Worm (Caenorhabditis elegans): ENCODE data around the gene dnc-1.

The dnc-1 gene

ce11 chrIV:10933062-10933552 is at the start of gene dnc-1, which contains the start of gene lsm-7:
dnc-1 (minus strand) TSS chrIV:10933203.
lsm-7 (plus strand) TSS chrIV:10933502.
- TF ChIP-seq unc-86 (tag; optimal IDR thresholded peaks at IDR 0.05) (peak; percentile 52), ceh-90 (tag; optimal IDR thresholded peaks at IDR 0.05) (no peak), C04F5.9 (tag; optimal IDR thresholded peaks at IDR 0.05) (no peak), egl-27 (tag; optimal IDR thresholded peaks at IDR 0.05) (peak in 1 of 2 experiments; percentile 3), skn-1 (tag; optimal IDR thresholded peaks at IDR 0.05) (peak; percentile 73), jun-1 (tag; optimal IDR thresholded peaks at IDR 0.05) (peak; percentile 67), blmp-1 (tag; optimal IDR thresholded peaks at IDR 0.05) (no peak), isw-1 (GFP tag; IDR thresholded peaks at IDR 0.05) (peak; percentile 62), nhr-19 (GFP tag; conservative IDR thresholded peaks at IDR 0.05) (peak; percentile 50), sup-37 (GFP tag; optimal IDR thresholded peaks at IDR 0.05) (no peak), elt-3 (tag; optimal IDR thresholded peaks at IDR 0.05) (peak in 2 of 6 experiments; percentile 45 to 46), fkh-8 (tag; optimal IDR thresholded peaks at IDR 0.05) (peak; percentile 69), nhr-20 (tag; optimal IDR thresholded peaks at IDR 0.05) (peak; percentile 70), swsn-7 (tag; optimal IDR thresholded peaks at IDR 0.05) (peak; percentile 72), nhr-47 (tag; optimal IDR thresholded peaks at IDR 0.05) (peak; percentile 72), F16B12.6 (tag; optimal IDR thresholded peaks at IDR 0.05) (peak; percentile 39), tbx-2 (tag; optimal IDR thresholded peaks at IDR 0.05) (peak; percentile 62), vab-15 (tag; optimal IDR thresholded peaks at IDR 0.05) (no peak), aly-2 (tag; optimal IDR thresholded peaks at IDR 0.05) (no peak), nhr-237 (tag; optimal IDR thresholded peaks at IDR 0.05) (no peak), snu-23 (GFP tag; optimal IDR thresholded peaks at IDR 0.05) (peak; percentile 76), fkh-10 (GFP tag; optimal IDR thresholded peaks at IDR 0.05) (peak; percentile 46), nhr-71 (tag; optimal IDR thresholded peaks at IDR 0.05) (peak; percentile 84), lin-35 (GFP tag; optimal IDR thresholded peaks at IDR 0.05) (peak; percentile 76 to 82), ceh-82 (tag; optimal IDR thresholded peaks at IDR 0.05) (peak; percentile 53 to 73 (median 63)), dsc-1 (tag; optimal IDR thresholded peaks at IDR 0.05) (peak; percentile 48), lin-39 (tag; optimal IDR thresholded peaks at IDR 0.05) (peak; percentile 41), mab-9 (GFP tag; IDR thresholded peaks at IDR 0.05) (peak; percentile 27; the same call in 1 of the 2 replicates), unc-130 (tag; optimal IDR thresholded peaks at IDR 0.05) (peak; percentile 9), hpl-2 (GFP tag; optimal IDR thresholded peaks at IDR 0.05) (peak; percentile 41), ces-1 (GFP tag; optimal IDR thresholded peaks at IDR 0.05) (no peak), zip-4 (GFP tag; optimal IDR thresholded peaks at IDR 0.05) (peak; percentile 90), mep-1 (tag; optimal IDR thresholded peaks at IDR 0.05) (peak; percentile 86), xbp-1 (tag; optimal IDR thresholded peaks at IDR 0.05) (peak; percentile 57), lin-15B (tag; optimal IDR thresholded peaks at IDR 0.05) (peak; percentile 49), fos-1 (tag; optimal IDR thresholded peaks at IDR 0.05) (peak; percentile 45), Y116A8C.19 (tag; optimal IDR thresholded peaks at IDR 0.05; ENCODE audit: borderline replicate concordance) (no peak), lsy-2 (tag; optimal IDR thresholded peaks at IDR 0.05) (peak; percentile 77 to 87), ets-5 (GFP tag; IDR thresholded peaks at IDR 0.05) (no peak), egl-13 (tag; optimal IDR thresholded peaks at IDR 0.05) (peak; percentile 50), pax-3 (tag; optimal IDR thresholded peaks at IDR 0.05) (peak; percentile 13), lin-14 (GFP tag; optimal IDR thresholded peaks at IDR 0.05) (peak; percentile 90), lin-13 (GFP tag; optimal IDR thresholded peaks at IDR 0.05) (peak; percentile 68), mef-2 (tag; optimal IDR thresholded peaks at IDR 0.05) (no peak), rnt-1 (tag; optimal IDR thresholded peaks at IDR 0.05) (peak; percentile 80), snpc-4 (tag; optimal IDR thresholded peaks at IDR 0.05) (peak; percentile 64), C34B4.2 (tag; optimal IDR thresholded peaks at IDR 0.05) (no peak), elt-2 (tag; optimal IDR thresholded peaks at IDR 0.05) (peak; percentile 6), efl-1 (optimal IDR thresholded peaks at IDR 0.05) (peak; percentile 64 to 77), efl-1 (GFP tag; optimal IDR thresholded peaks at IDR 0.05 in 1 of 2) (peak; percentile 77 to 96), nhr-85 (tag) (peak; percentile 82), ceh-88 (GFP tag; IDR thresholded peaks at IDR 0.05) (no peak), nhr-77 (tag; optimal IDR thresholded peaks at IDR 0.05) (peak; percentile 60)

All from whole organism, L1 larva.